Fruit fly (Drosophila melanogaster): ENCODE results near the gene Dbp80.
A peak's percentile ranks its signal among the peaks of the same experiment; 100 is the strongest.

The Dbp80 gene

DNA sequence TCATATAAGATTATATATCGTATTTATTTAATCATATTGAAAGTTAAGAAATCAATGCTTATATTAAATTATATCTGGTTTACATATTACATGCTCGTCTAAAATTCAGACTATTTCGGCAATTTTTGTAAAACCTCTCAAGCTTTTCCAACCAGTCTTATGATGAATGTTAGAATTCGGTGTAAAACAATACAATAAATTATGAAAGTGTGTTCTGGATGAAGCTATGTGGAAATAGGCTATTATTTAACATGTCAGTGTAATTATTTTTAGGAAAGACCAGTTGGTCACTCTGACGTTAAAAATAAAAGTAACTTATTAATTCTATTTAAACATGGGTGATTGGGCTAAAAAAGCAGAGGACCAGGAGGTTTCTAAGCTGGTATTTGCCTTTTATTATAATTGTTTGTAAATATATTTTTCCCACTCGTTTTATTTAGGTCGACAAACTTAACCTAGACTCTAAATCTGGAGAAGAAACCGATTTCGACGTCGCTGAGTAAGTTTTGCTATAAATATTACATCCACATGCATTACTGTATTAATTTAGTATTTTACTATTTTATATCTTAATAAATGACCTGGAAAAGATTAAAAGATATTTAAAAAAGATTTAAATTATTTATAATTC is at the start of gene Dbp80:
Dbp80 (plus strand) TSS at position 276 of the 631 bp plus-strand sequence.
- TF ChIP-seq CG17801 (GFP tag; optimal IDR thresholded peaks at IDR 0.05; ENCODE audit: partially characterized antibody), result no peak

dm6 chr3L:27261987-27262386 is 17.1 kb upstream of the Dbp80 start:
- no peak for TF ChIP-seq CG17801 (GFP tag; optimal IDR thresholded peaks at IDR 0.05; ENCODE audit: partially characterized antibody)

DNA sequence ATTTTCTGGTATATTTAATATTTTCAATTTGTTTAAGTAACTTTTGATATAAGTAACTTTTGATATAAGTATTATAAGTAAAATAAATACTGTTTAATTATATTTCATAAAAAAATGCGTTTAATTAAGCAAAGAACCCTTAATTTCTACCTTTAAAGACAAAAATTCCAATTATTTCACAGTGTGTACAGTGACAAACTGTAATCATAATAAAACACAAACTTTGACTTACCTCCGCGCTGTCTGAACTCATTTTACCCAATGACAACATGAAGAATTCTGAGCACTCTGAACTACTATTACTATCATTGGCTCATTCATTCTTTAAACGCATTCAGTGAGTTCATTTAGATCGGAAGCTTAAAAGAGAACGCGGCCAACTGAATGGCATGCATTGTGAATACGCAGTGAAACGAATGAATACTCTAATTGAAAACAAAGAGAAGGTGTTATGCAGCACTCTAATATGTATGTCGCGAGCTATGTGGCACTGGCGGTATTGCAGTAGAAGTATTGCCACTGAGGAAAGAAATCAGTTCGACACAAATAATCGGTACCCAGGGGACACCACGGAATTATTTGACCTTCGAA is 14.7 kb upstream of the Dbp80 start:
- TF ChIP-seq CG17801 (GFP tag; optimal IDR thresholded peaks at IDR 0.05; ENCODE audit: partially characterized antibody), result no peak

DNA sequence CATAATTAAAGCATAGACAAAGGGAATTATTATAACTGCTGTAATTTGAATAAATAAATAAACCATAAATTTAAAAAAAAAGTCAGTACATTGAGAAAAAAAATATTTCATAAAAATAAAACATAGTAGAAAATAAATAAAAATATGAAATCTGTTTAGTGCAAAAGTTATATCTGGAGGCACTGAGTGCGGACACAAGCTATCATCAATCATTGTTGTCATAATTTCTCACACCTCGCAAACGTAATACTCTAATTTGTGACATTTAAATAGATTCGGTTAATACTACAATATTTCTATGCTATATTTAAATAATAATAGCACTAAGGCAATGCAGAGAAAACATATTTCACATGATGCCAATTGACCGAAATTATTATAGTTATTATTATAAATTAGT is 13.5 kb upstream of the Dbp80 start:
- no peak for TF ChIP-seq CG17801 (GFP tag; optimal IDR thresholded peaks at IDR 0.05; ENCODE audit: partially characterized antibody)

- peak; percentile 38 for TF ChIP-seq CG17801 (GFP tag; optimal IDR thresholded peaks at IDR 0.05; ENCODE audit: partially characterized antibody)
Observed at dm6 chr3L:27267060-27267805, 11.9 kb upstream of the Dbp80 start, which contains the start of gene RpL15. Gene RpL15 (plus strand): TSS chr3L:27267255.

dm6 chr3L:27358739-27359138 is 79.6 kb downstream of the Dbp80 start:
- no peak for TF ChIP-seq CG17801 (GFP tag; optimal IDR thresholded peaks at IDR 0.05; ENCODE audit: partially characterized antibody)

Data from ovary, adult (tissue).